Worm (Caenorhabditis elegans) whole organism, late embryonic: ENCODE data around the gene rcan-1.

Source experiments
- dve-1 ChIP-seq: sonication (generic microtip); optimal IDR thresholded peaks from 2 replicates; lab custom pipeline; 2017; ENCODE audit warnings: antibody characterized with exemption, mild to moderate bottlenecking, missing genetic modification characterization, missing compliant biosample characterization
- fkh-10 ChIP-seq: fragments of 150-350 bp; optimal IDR thresholded peaks from 2 replicates; lab custom pipeline; 2014; ENCODE audit warnings: missing biosample characterization, missing genetic modification reagents, missing genetic modification characterization
- hlh-15 ChIP-seq: sonication (generic microtip); optimal IDR thresholded peaks from 2 replicates; lab custom pipeline; 2016; ENCODE audit warnings: missing genetic modification characterization, missing compliant biosample characterization
- nhr-11 ChIP-seq: fragments of 150-350 bp; optimal IDR thresholded peaks from 2 replicates; lab custom pipeline; 2014; ENCODE audit warnings: missing biosample characterization, missing genetic modification characterization
- rnt-1 ChIP-seq: sonication (generic microtip); optimal IDR thresholded peaks from 2 replicates; lab custom pipeline; 2016; ENCODE audit warnings: missing genetic modification characterization, missing compliant biosample characterization
- sox-2 ChIP-seq: fragments of 200-800 bp; sonication (Bioruptor generic); IDR thresholded peaks from 2 replicates; pipeline ENCODE4 v1.3.6; 2022; ENCODE audit warnings: missing genetic modification reagents, missing genetic modification characterization, missing compliant biosample characterization

DNA sequence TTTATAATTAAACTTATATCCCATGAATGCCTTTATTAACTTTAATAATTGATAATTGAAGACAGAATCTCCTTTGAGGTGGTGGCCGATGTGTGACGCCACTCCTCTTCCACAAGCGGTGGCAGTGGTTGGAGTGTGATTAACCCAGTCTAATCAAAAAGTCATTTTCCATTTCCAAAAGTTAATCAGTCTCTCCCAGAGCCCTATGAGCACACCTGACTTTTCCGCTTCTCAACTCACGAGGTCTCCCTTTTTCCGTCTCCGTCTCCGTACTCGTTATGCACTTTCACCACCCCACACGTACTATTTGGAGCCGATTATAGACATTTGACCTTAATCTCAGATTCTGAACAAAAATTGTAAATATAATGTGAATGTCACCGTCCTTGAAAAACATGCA is 41.2 kb downstream of the rcan-1 start:
- TF ChIP-seq nhr-11 (tag; lab: Kevin White, UChicago): no peak
- TF ChIP-seq dve-1 (tag; lab: Kevin White, UChicago): no peak
- TF ChIP-seq sox-2: no peak
- no peak for TF ChIP-seq fkh-10 (GFP tag; lab: Kevin White, UChicago)
- TF ChIP-seq hlh-15: no peak
- no peak for TF ChIP-seq rnt-1 (tag; lab: Kevin White, UChicago)
